Worm (Caenorhabditis elegans): ENCODE data around the gene B0252.8.

ce11 chrII:6891838-6892237 is 24.1 kb upstream of the B0252.8 start:
- TF ChIP-seq sdc-2 (tag; optimal IDR thresholded peaks at IDR 0.05) (no peak), pha-2 (tag; optimal IDR thresholded peaks at IDR 0.05) (no peak), mec-3 (tag; optimal IDR thresholded peaks at IDR 0.05; ENCODE audit: borderline replicate concordance) (no peak), pat-9 (tag; optimal IDR thresholded peaks at IDR 0.05) (no peak), pha-4 (tag; optimal IDR thresholded peaks at IDR 0.05) (no peak)
